Fruit fly (Drosophila melanogaster): ENCODE results near the gene Akt.

The Akt gene

DNA sequence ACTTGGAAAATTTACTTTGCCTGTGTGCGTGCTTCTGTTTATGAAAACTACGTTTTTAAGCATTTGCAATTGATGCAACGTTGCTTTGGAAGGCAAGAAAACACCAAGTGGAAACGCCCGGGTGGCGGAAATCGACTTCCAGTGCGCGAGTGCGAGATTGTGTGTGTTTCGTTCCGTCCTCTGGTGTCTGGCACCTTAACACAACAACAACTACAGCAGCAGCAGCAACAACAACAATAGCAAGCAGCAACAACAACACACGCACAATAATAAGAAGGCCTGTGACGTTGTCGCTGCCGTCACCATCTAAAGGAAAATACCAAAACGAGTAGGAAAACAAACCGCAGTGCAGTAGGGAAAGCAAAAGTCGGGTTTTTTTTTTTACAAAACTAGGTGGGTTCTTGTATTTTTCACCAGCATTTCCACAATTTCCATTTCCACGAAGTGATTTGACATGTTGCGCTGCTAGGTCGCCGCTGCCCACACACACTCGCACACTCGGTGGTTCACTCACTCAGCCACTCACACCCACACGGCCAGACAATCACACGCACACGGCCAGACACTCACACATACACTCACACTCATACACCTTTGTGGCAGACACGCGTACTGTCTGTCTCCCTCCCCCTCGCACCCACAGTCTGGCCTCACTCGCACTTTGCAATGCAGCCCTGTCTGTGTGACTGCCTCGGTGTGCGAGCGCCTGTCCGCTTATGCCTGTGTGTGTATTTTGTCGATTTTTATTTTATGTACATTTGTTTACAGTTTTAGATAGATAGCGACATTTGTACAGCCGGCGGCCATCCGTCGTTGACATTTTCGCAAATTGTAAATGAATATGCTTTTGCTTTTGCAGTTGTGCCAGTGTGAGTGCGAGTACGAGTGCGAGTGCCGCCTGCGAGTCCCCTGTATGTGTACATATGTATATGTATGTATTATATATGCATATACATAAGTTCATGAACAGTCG is 526 bp downstream of the Akt start (continued):
- no peak for TF ChIP-seq Neu2 (GFP tag; optimal IDR thresholded peaks at IDR 0.05; ENCODE audit: borderline replicate concordance)
- TF ChIP-seq ato (GFP tag; IDR thresholded peaks at IDR 0.05; ENCODE audit: partially characterized antibody) = no peak
- TF ChIP-seq CG6254 (GFP tag; optimal IDR thresholded peaks at IDR 0.05) = no peak
- TF ChIP-seq CG34376 (GFP tag; optimal IDR thresholded peaks at IDR 0.05) = peak; percentile 20
- TF ChIP-seq inv (GFP tag; IDR thresholded peaks at IDR 0.05; ENCODE audit: partially characterized antibody) = 0 out of 2 replicates have a peak, but pooled peaks have one; percentile 2
- TF ChIP-seq CG10654 (GFP tag; optimal IDR thresholded peaks at IDR 0.05) = no peak
- no peak for TF ChIP-seq CG30020 (tag; optimal IDR thresholded peaks at IDR 0.05)
- peak; percentile 40 for TF ChIP-seq Ets65A (GFP tag)
- no peak for TF ChIP-seq gem (tag; optimal IDR thresholded peaks at IDR 0.05)
- peak; percentile 15 for TF ChIP-seq Nf-YB (GFP tag; optimal IDR thresholded peaks at IDR 0.05)
- TF ChIP-seq peb (GFP tag; IDR thresholded peaks at IDR 0.05) = peak; percentile 33; the same call in 1 of the 2 replicates
- peak; percentile 68 for TF ChIP-seq CG8924 (tag; optimal IDR thresholded peaks at IDR 0.05)
- TF ChIP-seq twi (tag; optimal IDR thresholded peaks at IDR 0.05) = peak; percentile 65
- no peak for TF ChIP-seq CG6689 (GFP tag; IDR thresholded peaks at IDR 0.05)
- TF ChIP-seq crol (GFP tag; IDR thresholded peaks at IDR 0.05) = peak; percentile 97
- TF ChIP-seq D19A (tag; optimal IDR thresholded peaks at IDR 0.05) = peak; percentile 26
- peak; percentile 4 for TF ChIP-seq ems (GFP tag; optimal IDR thresholded peaks at IDR 0.05)
- TF ChIP-seq CG34224 (GFP tag; IDR thresholded peaks at IDR 0.05; ENCODE audit: partially characterized antibody) = 0 out of 3 replicates have a peak, but pooled peaks have one; percentile 5
- peak; percentile 96 for TF ChIP-seq z (GFP tag; IDR thresholded peaks at IDR 0.05)
- TF ChIP-seq chif (GFP tag; optimal IDR thresholded peaks at IDR 0.05) = peak in 1 of 2 experiments; percentile 7
- TF ChIP-seq Opbp (GFP tag; IDR thresholded peaks at IDR 0.05; ENCODE audit: partially characterized antibody) = peak; percentile 57; the same call in 1 of the 3 replicates
- TF ChIP-seq CG2712 (tag; optimal IDR thresholded peaks at IDR 0.05) = peak; percentile 20
- peak; percentile 81 for TF ChIP-seq CG10321 (GFP tag; IDR thresholded peaks at IDR 0.05)
- peak; percentile 1 for TF ChIP-seq CG1233 (GFP tag; optimal IDR thresholded peaks at IDR 0.05)
- no peak for TF ChIP-seq CG12071 (GFP tag; optimal IDR thresholded peaks at IDR 0.05)
- TF ChIP-seq dm (GFP tag; optimal IDR thresholded peaks at IDR 0.05) = peak; percentile 59
- TF ChIP-seq Drgx (GFP tag; IDR thresholded peaks at IDR 0.05) = peak; percentile 64
- TF ChIP-seq CG4617 (GFP tag; optimal IDR thresholded peaks at IDR 0.05; ENCODE audit: borderline replicate concordance) = peak; percentile 43
- peak; percentile 25 for TF ChIP-seq oc (tag; optimal IDR thresholded peaks at IDR 0.05)
- TF ChIP-seq CG10431 (GFP tag; optimal IDR thresholded peaks at IDR 0.05) = no peak
- peak; percentile 99 for TF ChIP-seq CG6175 (GFP tag; IDR thresholded peaks at IDR 0.05)
- TF ChIP-seq vvl (GFP tag; IDR thresholded peaks at IDR 0.05) = peak; percentile 72; the same call in 1 of the 2 replicates
- no peak for TF ChIP-seq Asciz (GFP tag; optimal IDR thresholded peaks at IDR 0.05)
- no peak for TF ChIP-seq Lhr (GFP tag; optimal IDR thresholded peaks at IDR 0.05)
- TF ChIP-seq nau (GFP tag; optimal IDR thresholded peaks at IDR 0.05) = peak; percentile 16
- TF ChIP-seq sd (tag; optimal IDR thresholded peaks at IDR 0.05) = no peak
- peak; percentile 16 for TF ChIP-seq Abd-B (GFP tag; optimal IDR thresholded peaks at IDR 0.05)
- TF ChIP-seq crp (GFP tag; optimal IDR thresholded peaks at IDR 0.05) = peak in 1 of 2 experiments; percentile 4
- TF ChIP-seq CG2199 (GFP tag; IDR thresholded peaks at IDR 0.05) = 0 out of 3 replicates have a peak, but pooled peaks have one; percentile 61
- no peak for TF ChIP-seq pb (GFP tag; optimal IDR thresholded peaks at IDR 0.05)
- TF ChIP-seq cg (GFP tag; optimal IDR thresholded peaks at IDR 0.05) = peak; percentile 100
- no peak for TF ChIP-seq CG8359 (GFP tag; optimal IDR thresholded peaks at IDR 0.05; ENCODE audit: borderline replicate concordance)
- peak; percentile 10 for TF ChIP-seq her (GFP tag; optimal IDR thresholded peaks at IDR 0.05)
- TF ChIP-seq CG17802 (tag; optimal IDR thresholded peaks at IDR 0.05) = peak; percentile 7
- TF ChIP-seq CG9215 (GFP tag; IDR thresholded peaks at IDR 0.05) = no peak
- peak; percentile 51 for TF ChIP-seq da (GFP tag; optimal IDR thresholded peaks at IDR 0.05)
- TF ChIP-seq zfh1 (GFP tag; IDR thresholded peaks at IDR 0.05) = 0 out of 3 replicates have a peak, but pooled peaks have one; percentile 46
